Worm (Caenorhabditis elegans) whole organism, L2 larva: ENCODE results near the gene exos-7.

Experiments used
- R02D3.7 ChIP-seq: fragments of 150-350 bp; optimal IDR thresholded peaks from 2 replicates; lab custom pipeline; 2014; ENCODE audit warnings: missing biosample characterization, missing genetic modification characterization
- ama-1 ChIP-seq: fragments of 150-350 bp; optimal IDR thresholded peaks from 2 replicates; lab custom pipeline; 2018; ENCODE audit warnings: inconsistent platforms
- ceh-16 ChIP-seq: fragments of 150-350 bp; optimal IDR thresholded peaks from 2 replicates; lab custom pipeline; 2014; ENCODE audit warnings: missing biosample characterization, missing genetic modification characterization
- ceh-82 ChIP-seq: fragments of 150-350 bp; optimal IDR thresholded peaks from 2 replicates; lab custom pipeline; 2014; ENCODE audit warnings: missing biosample characterization, missing genetic modification characterization
- fos-1 ChIP-seq: fragments of 150-350 bp; optimal IDR thresholded peaks from 2 replicates; lab custom pipeline; 2014; ENCODE audit warnings: missing biosample characterization, missing genetic modification characterization
- nhr-10 ChIP-seq: sonication (generic microtip); optimal IDR thresholded peaks from 2 replicates; lab custom pipeline; 2017; ENCODE audit warnings: missing biosample characterization, missing genetic modification characterization
- nhr-237 ChIP-seq: fragments of 150-350 bp; optimal IDR thresholded peaks from 2 replicates; lab custom pipeline; 2014; ENCODE audit warnings: missing biosample characterization, missing genetic modification characterization
- ztf-11 ChIP-seq: sonication (generic microtip); optimal IDR thresholded peaks from 2 replicates; lab custom pipeline; 2017; ENCODE audit warnings: missing biosample characterization, missing genetic modification characterization

DNA sequence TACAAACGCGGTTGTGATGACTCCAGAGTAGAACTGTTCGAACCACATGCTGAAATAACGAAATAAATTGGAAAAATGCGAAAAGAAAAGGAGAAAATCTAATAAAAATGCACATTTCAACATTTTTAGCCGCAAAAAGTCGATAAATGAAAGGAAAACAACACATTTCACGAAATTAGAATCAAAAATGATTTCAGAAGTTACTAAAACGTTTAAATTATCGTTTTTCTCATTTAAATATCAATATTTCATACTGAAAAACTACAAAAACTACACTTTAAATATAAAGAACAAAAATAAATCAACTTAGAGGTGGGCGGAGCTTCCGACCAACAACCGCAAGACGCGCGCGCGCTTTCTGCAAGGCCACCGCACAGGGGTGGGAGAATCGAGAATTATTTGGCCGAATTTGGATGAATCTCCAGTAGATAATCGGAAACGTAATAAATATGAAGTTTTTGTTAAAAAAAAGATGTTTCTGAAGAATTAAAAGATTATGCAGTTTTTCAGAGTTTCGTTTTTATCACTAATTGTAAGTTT, 13.3 kb downstream of the exos-7 start, which contains the start of gene ndua-1:
- TF ChIP-seq nhr-237 (tag; lab: Kevin White, UChicago): no peak
- TF ChIP-seq ceh-16 (tag; lab: Kevin White, UChicago): no peak
- TF ChIP-seq R02D3.7: no peak
- no peak for TF ChIP-seq ceh-82 (tag; lab: Kevin White, UChicago)
- no peak for TF ChIP-seq fos-1 (tag; lab: Kevin White, UChicago)
- TF ChIP-seq nhr-10: no peak
- no peak for TF ChIP-seq ztf-11 (tag; lab: Kevin White, UChicago)
- no peak for TF ChIP-seq ama-1
